Worm (Caenorhabditis elegans) whole organism, early embryonic: ENCODE measurements around the gene Y73B6BL.27.

Source experiments
- B0310.2 ChIP-seq: sonication (generic microtip); optimal IDR thresholded peaks from 2 replicates; lab custom pipeline; 2016; ENCODE audit warnings: mild to moderate bottlenecking, missing genetic modification characterization, missing compliant biosample characterization
- F13C5.2 ChIP-seq: sonication (generic microtip); optimal IDR thresholded peaks from 2 replicates; lab custom pipeline; 2017; ENCODE audit warnings: mild to moderate bottlenecking, missing genetic modification characterization, inconsistent platforms, missing compliant biosample characterization
- aly-1 ChIP-seq: sonication (generic microtip); optimal IDR thresholded peaks from 2 replicates; lab custom pipeline; 2016; ENCODE audit warnings: missing genetic modification characterization, missing compliant biosample characterization
- ama-1 ChIP-seq: fragments of 150-350 bp; optimal IDR thresholded peaks from 2 replicates; lab custom pipeline; 2014
- ceh-13 ChIP-seq: fragments of 200-800 bp; sonication (Bioruptor generic); optimal IDR thresholded peaks from 2 replicates; lab custom pipeline; 2018; ENCODE audit warnings: mild to moderate bottlenecking, missing genetic modification characterization, missing compliant biosample characterization
- ceh-36 ChIP-seq: sonication (generic microtip); optimal IDR thresholded peaks from 2 replicates; lab custom pipeline; 2016; ENCODE audit warnings: missing genetic modification characterization, inconsistent platforms, missing compliant biosample characterization
- ets-7 ChIP-seq: sonication (generic microtip); optimal IDR thresholded peaks from 2 replicates; lab custom pipeline; 2016; ENCODE audit warnings: missing genotype, missing genetic modification characterization, missing compliant biosample characterization
- flt-1 ChIP-seq: fragments of 200-800 bp; sonication (Bioruptor generic); IDR thresholded peaks from 2 replicates; pipeline ENCODE4 v1.3.6; 2022; ENCODE audit warnings: missing genetic modification characterization, missing compliant biosample characterization
- hmbx-1 ChIP-seq: sonication (generic microtip); optimal IDR thresholded peaks from 2 replicates; lab custom pipeline; 2016; ENCODE audit warnings: mild to moderate bottlenecking, missing genetic modification characterization, missing compliant biosample characterization
- hmg-4 ChIP-seq: fragments of 200-800 bp; sonication (Bioruptor generic); optimal IDR thresholded peaks from 2 replicates; lab custom pipeline; 2018; ENCODE audit warnings: mild to moderate bottlenecking, missing genetic modification characterization, missing compliant biosample characterization
- hnd-1 ChIP-seq: sonication (generic microtip); optimal IDR thresholded peaks from 2 replicates; lab custom pipeline; 2016; ENCODE audit warnings: missing genetic modification characterization, missing compliant biosample characterization
- pes-1 ChIP-seq: fragments of 200-800 bp; sonication (Bioruptor generic); IDR thresholded peaks from 2 replicates; pipeline ENCODE4 v1.3.6; 2022; ENCODE audit warnings: missing genetic modification reagents, missing genetic modification characterization, missing compliant biosample characterization
- scrt-1 ChIP-seq: fragments of 200-800 bp; sonication (Bioruptor generic); IDR thresholded peaks from 2 replicates; pipeline ENCODE4 v1.3.6; 2022; ENCODE audit warnings: missing genetic modification characterization, missing compliant biosample characterization
- sea-1 ChIP-seq: fragments of 200-800 bp; sonication (Bioruptor generic); conservative IDR thresholded peaks from 2 replicates; pipeline ENCODE4 v1.3.6; 2022; ENCODE audit warnings: missing genetic modification characterization, missing compliant biosample characterization
- tbx-11 ChIP-seq: fragments of 200-800 bp; sonication (Bioruptor generic); IDR thresholded peaks from 2 replicates; pipeline ENCODE4 v1.3.6; 2022; ENCODE audit warnings: missing genetic modification characterization, missing compliant biosample characterization
- tbx-37 ChIP-seq: fragments of 200-800 bp; sonication (Bioruptor generic); conservative IDR thresholded peaks from 2 replicates; pipeline ENCODE4 v1.3.6; 2022; ENCODE audit warnings: missing genetic modification reagents, missing genetic modification characterization, missing compliant biosample characterization
- tra-4 ChIP-seq: sonication (generic microtip); optimal IDR thresholded peaks from 2 replicates; lab custom pipeline; 2017; ENCODE audit warnings: missing genetic modification characterization, missing compliant biosample characterization

Gene Y73B6BL.27

ce11 chrIV:6480978-6481377 is 7.9 kb upstream of the Y73B6BL.27 start:
- TF ChIP-seq tbx-37 (peak; percentile 28; the same call in 1 of the 2 replicates), pes-1 (GFP tag; lab: Robert Waterston, UW) (peak; percentile 72), scrt-1 (GFP tag; lab: Robert Waterston, UW) (0 out of 2 replicates have a peak, but pooled peaks have one; percentile 34), ceh-36 (tag; lab: Kevin White, UChicago) (no peak)

- no peak for TF ChIP-seq pes-1 (GFP tag; lab: Robert Waterston, UW)
- TF ChIP-seq hnd-1: no peak
- no peak for TF ChIP-seq tbx-37
- no peak for TF ChIP-seq tra-4 (tag; lab: Kevin White, UChicago)
- TF ChIP-seq B0310.2 (tag; lab: Kevin White, UChicago): no peak
- no peak for TF ChIP-seq sea-1 (GFP tag; lab: Robert Waterston, UW)
- no peak for TF ChIP-seq ceh-13 (GFP tag; lab: Kevin White, UChicago)
- TF ChIP-seq tbx-11 (GFP tag; lab: Robert Waterston, UW): no peak
- TF ChIP-seq F13C5.2 (tag; lab: Kevin White, UChicago): no peak
- no peak for TF ChIP-seq scrt-1 (GFP tag; lab: Robert Waterston, UW)
- no peak for TF ChIP-seq ama-1 (lab: Kevin White, UChicago)
- TF ChIP-seq aly-1: no peak
- no peak for TF ChIP-seq flt-1 (GFP tag; lab: Robert Waterston, UW)
- TF ChIP-seq hmg-4 (GFP tag; lab: Kevin White, UChicago): no peak
- no peak for TF ChIP-seq hmbx-1 (tag; lab: Kevin White, UChicago)
- TF ChIP-seq ceh-36 (tag; lab: Kevin White, UChicago): no peak
- TF ChIP-seq ets-7 (tag; lab: Kevin White, UChicago): no peak
Measured at ce11 chrIV:6480221-6480620, 7.2 kb upstream of the Y73B6BL.27 start, which contains the start of gene tyr-6. Gene tyr-6 (plus strand): TSS chrIV:6480521.

- TF ChIP-seq hmbx-1 (tag; lab: Kevin White, UChicago) (no peak), F13C5.2 (tag; lab: Kevin White, UChicago) (peak; percentile 14)
Measured at ce11 chrIV:6474751-6475150, 1.7 kb upstream of the Y73B6BL.27 start.

ce11 chrIV:6471216-6471615 is 1.8 kb downstream of the Y73B6BL.27 start, which contains the start of gene tmed-13:
Gene tmed-13 (minus strand): TSS chrIV:6471384.
- no peak for TF ChIP-seq aly-1
- TF ChIP-seq hmg-4 (GFP tag; lab: Kevin White, UChicago): no peak
- no peak for TF ChIP-seq tbx-37
- TF ChIP-seq hnd-1: no peak
- no peak for TF ChIP-seq ceh-13 (GFP tag; lab: Kevin White, UChicago)
- no peak for TF ChIP-seq hmbx-1 (tag; lab: Kevin White, UChicago)
- TF ChIP-seq tra-4 (tag; lab: Kevin White, UChicago): no peak
- no peak for TF ChIP-seq ets-7 (tag; lab: Kevin White, UChicago)
- no peak for TF ChIP-seq ama-1 (lab: Kevin White, UChicago)
- no peak for TF ChIP-seq sea-1 (GFP tag; lab: Robert Waterston, UW)
- no peak for TF ChIP-seq scrt-1 (GFP tag; lab: Robert Waterston, UW)
- TF ChIP-seq B0310.2 (tag; lab: Kevin White, UChicago): no peak
- TF ChIP-seq ceh-36 (tag; lab: Kevin White, UChicago): no peak
- no peak for TF ChIP-seq pes-1 (GFP tag; lab: Robert Waterston, UW)
- no peak for TF ChIP-seq flt-1 (GFP tag; lab: Robert Waterston, UW)
- no peak for TF ChIP-seq F13C5.2 (tag; lab: Kevin White, UChicago)
- TF ChIP-seq tbx-11 (GFP tag; lab: Robert Waterston, UW): no peak

- no peak for TF ChIP-seq hnd-1
- TF ChIP-seq B0310.2 (tag; lab: Kevin White, UChicago): no peak
- TF ChIP-seq hmg-4 (GFP tag; lab: Kevin White, UChicago): no peak
- TF ChIP-seq ceh-13 (GFP tag; lab: Kevin White, UChicago): no peak
- no peak for TF ChIP-seq flt-1 (GFP tag; lab: Robert Waterston, UW)
- no peak for TF ChIP-seq sea-1 (GFP tag; lab: Robert Waterston, UW)
- no peak for TF ChIP-seq tbx-37
- no peak for TF ChIP-seq ets-7 (tag; lab: Kevin White, UChicago)
- no peak for TF ChIP-seq ama-1 (lab: Kevin White, UChicago)
- no peak for TF ChIP-seq tra-4 (tag; lab: Kevin White, UChicago)
- TF ChIP-seq tbx-11 (GFP tag; lab: Robert Waterston, UW): no peak
- TF ChIP-seq ceh-36 (tag; lab: Kevin White, UChicago): no peak
Measured at ce11 chrIV:6464005-6464404, 9.0 kb downstream of the Y73B6BL.27 start, which contains the start of gene acr-25. Gene acr-25 (plus strand): TSS chrIV:6464305.

- no peak for TF ChIP-seq ceh-13 (GFP tag; lab: Kevin White, UChicago)
- no peak for TF ChIP-seq flt-1 (GFP tag; lab: Robert Waterston, UW)
- TF ChIP-seq sea-1 (GFP tag; lab: Robert Waterston, UW): no peak
- TF ChIP-seq hmbx-1 (tag; lab: Kevin White, UChicago): no peak
- TF ChIP-seq F13C5.2 (tag; lab: Kevin White, UChicago): no peak
- no peak for TF ChIP-seq pes-1 (GFP tag; lab: Robert Waterston, UW)
- TF ChIP-seq hnd-1: no peak
- no peak for TF ChIP-seq ama-1 (lab: Kevin White, UChicago)
- TF ChIP-seq aly-1: no peak
Measured at ce11 chrIV:6460596-6460995, 12.4 kb downstream of the Y73B6BL.27 start.

- TF ChIP-seq tbx-37 (no peak), ceh-13 (GFP tag; lab: Kevin White, UChicago) (no peak), ets-7 (tag; lab: Kevin White, UChicago) (no peak), B0310.2 (tag; lab: Kevin White, UChicago) (no peak), hnd-1 (no peak), aly-1 (no peak), sea-1 (GFP tag; lab: Robert Waterston, UW) (no peak), scrt-1 (GFP tag; lab: Robert Waterston, UW) (no peak), ceh-36 (tag; lab: Kevin White, UChicago) (no peak), hmg-4 (GFP tag; lab: Kevin White, UChicago) (no peak), F13C5.2 (tag; lab: Kevin White, UChicago) (no peak), flt-1 (GFP tag; lab: Robert Waterston, UW) (no peak), pes-1 (GFP tag; lab: Robert Waterston, UW) (no peak)
Measured at ce11 chrIV:6457472-6457871, 15.6 kb downstream of the Y73B6BL.27 start, which contains the start of gene lgc-10. Gene lgc-10 (minus strand): TSS chrIV:6457572.
